Worm (Caenorhabditis elegans) whole organism, mixed stage, embryonic: ENCODE results near the gene pgph-3.

Experiments used
- lin-13 ChIP-seq: fragments of 150-350 bp; optimal IDR thresholded peaks from 2 replicates; lab custom pipeline; 2014; ENCODE audit warnings: missing biosample characterization, missing genetic modification characterization
- nhr-237 ChIP-seq: fragments of 150-350 bp; optimal IDR thresholded peaks from 2 replicates; lab custom pipeline; 2014; ENCODE audit warnings: missing biosample characterization, missing genetic modification characterization

ce11 chrV:5799373-5799772 lies 35.7 kb upstream of the pgph-3 start, which contains the start of gene cyn-17:
- no peak for TF ChIP-seq nhr-237 (tag; lab: Kevin White, UChicago)
- no peak for TF ChIP-seq lin-13 (tag; lab: Kevin White, UChicago)
